Fruit fly (Drosophila melanogaster) whole organism, prepupa: ENCODE results near the gene Tpst.

Source experiments
- Blimp-1 ChIP-seq: fragments of 200-800 bp; sonication (Bioruptor generic); optimal IDR thresholded peaks from 3 replicates; lab custom pipeline; 2017; ENCODE audit warnings: missing biosample characterization, missing genetic modification characterization, mild to moderate bottlenecking, moderate library complexity, missing genetic modification reagents
- CG10631 ChIP-seq: fragments of 200-800 bp; sonication (Bioruptor generic); optimal IDR thresholded peaks from 2 replicates; lab custom pipeline; 2016; ENCODE audit warnings: missing biosample characterization, missing genetic modification characterization
- CG10669 ChIP-seq: fragments of 200-800 bp; sonication (Bioruptor generic); optimal IDR thresholded peaks from 3 replicates; lab custom pipeline; 2018; ENCODE audit warnings: missing biosample characterization, mild to moderate bottlenecking, missing genetic modification characterization, moderate library complexity
- CG11902 ChIP-seq: fragments of 200-800 bp; sonication (Bioruptor generic); optimal IDR thresholded peaks from 3 replicates; lab custom pipeline; 2016; ENCODE audit warnings: missing biosample characterization, missing genetic modification characterization
- CG15336 ChIP-seq: fragments of 200-800 bp; sonication (Bioruptor generic); IDR thresholded peaks from 2 replicates; pipeline ENCODE4 v1.3.6; 2022; ENCODE audit warnings: missing biosample characterization, missing genetic modification characterization
- CG1621 ChIP-seq: fragments of 200-800 bp; sonication (Bioruptor generic); optimal IDR thresholded peaks from 3 replicates; lab custom pipeline; 2018; ENCODE audit warnings: missing biosample characterization, mild to moderate bottlenecking, missing genetic modification characterization
- CG16779 ChIP-seq: fragments of 200-800 bp; sonication (Bioruptor generic); optimal IDR thresholded peaks from 3 replicates; lab custom pipeline; 2017; ENCODE audit warnings: missing biosample characterization, mild to moderate bottlenecking, missing genetic modification characterization
- CG31627 ChIP-seq: fragments of 200-800 bp; sonication (Bioruptor generic); optimal IDR thresholded peaks from 3 replicates; lab custom pipeline; 2016; ENCODE audit warnings: missing biosample characterization, missing genetic modification characterization
- CG32006 ChIP-seq: fragments of 200-800 bp; sonication (Bioruptor generic); optimal IDR thresholded peaks from 3 replicates; lab custom pipeline; 2017; ENCODE audit warnings: missing biosample characterization, mild to moderate bottlenecking, missing genetic modification characterization
- CG3919 ChIP-seq: fragments of 200-800 bp; sonication (Bioruptor generic); optimal IDR thresholded peaks from 3 replicates; lab custom pipeline; 2016; ENCODE audit warnings: missing biosample characterization, missing genetic modification characterization
- CG6163 ChIP-seq: fragments of 200-800 bp; sonication (Bioruptor generic); IDR thresholded peaks from 3 replicates; pipeline ENCODE4 v1.3.6; 2022; ENCODE audit warnings: missing biosample characterization, missing genetic modification characterization
- CG6276 ChIP-seq: fragments of 200-800 bp; sonication (Bioruptor generic); optimal IDR thresholded peaks from 2 replicates; lab custom pipeline; 2017; ENCODE audit warnings: missing biosample characterization, mild to moderate bottlenecking, missing genetic modification characterization
- CG6854 ChIP-seq: fragments of 200-800 bp; sonication (Bioruptor generic); optimal IDR thresholded peaks from 2 replicates; lab custom pipeline; 2017; ENCODE audit warnings: missing biosample characterization, mild to moderate bottlenecking, missing genetic modification characterization
- CG7368 ChIP-seq: fragments of 200-800 bp; sonication (Bioruptor generic); optimal IDR thresholded peaks from 3 replicates; lab custom pipeline; 2016; ENCODE audit warnings: missing biosample characterization, missing genetic modification characterization
- CG8319 ChIP-seq: fragments of 200-800 bp; sonication (Bioruptor generic); optimal IDR thresholded peaks from 3 replicates; lab custom pipeline; 2016; ENCODE audit warnings: missing biosample characterization, missing genetic modification characterization
- CG9139 ChIP-seq: fragments of 200-800 bp; sonication (Bioruptor generic); optimal IDR thresholded peaks from 3 replicates; lab custom pipeline; 2017; ENCODE audit warnings: missing biosample characterization, mild to moderate bottlenecking, missing genetic modification characterization
- Eip75B ChIP-seq: fragments of 200-800 bp; sonication (Bioruptor generic); optimal IDR thresholded peaks from 3 replicates; lab custom pipeline; 2016; ENCODE audit warnings: missing biosample characterization, missing genetic modification characterization
- Eip78C ChIP-seq: fragments of 200-800 bp; sonication (Bioruptor generic); peaks from one replicate; lab custom pipeline; 2016; ENCODE audit warnings: missing biosample characterization, missing genetic modification characterization
- Eip93F ChIP-seq: fragments of 200-800 bp; sonication (Bioruptor generic); optimal IDR thresholded peaks from 2 replicates; lab custom pipeline; 2016; ENCODE audit warnings: missing biosample characterization, mild to moderate bottlenecking, missing genetic modification characterization
- Ets21C ChIP-seq: fragments of 200-800 bp; sonication (Bioruptor generic); optimal IDR thresholded peaks from 3 replicates; lab custom pipeline; 2016; ENCODE audit warnings: missing biosample characterization, missing genetic modification characterization
- Ets96B ChIP-seq: fragments of 200-800 bp; optimal IDR thresholded peaks from 2 replicates; lab custom pipeline; 2019; ENCODE audit warnings: missing biosample characterization, mild to moderate bottlenecking, missing genetic modification characterization, moderate library complexity
- Gug ChIP-seq: fragments of 200-800 bp; sonication (Bioruptor generic); IDR thresholded peaks from 2 replicates; pipeline ENCODE4 v1.3.6; 2022; ENCODE audit warnings: missing biosample characterization, missing genetic modification characterization
- Hr38 ChIP-seq: sonication (Bioruptor generic); optimal IDR thresholded peaks from 2 replicates; lab custom pipeline; 2016; ENCODE audit warnings: missing biosample characterization, missing genetic modification characterization
- Hr39 ChIP-seq: fragments of 200-800 bp; sonication (Bioruptor generic); optimal IDR thresholded peaks from 2 replicates; lab custom pipeline; 2016; ENCODE audit warnings: missing biosample characterization, missing genetic modification characterization
- Lpt ChIP-seq: fragments of 200-800 bp; sonication (Bioruptor generic); optimal IDR thresholded peaks from 3 replicates; lab custom pipeline; 2016; ENCODE audit warnings: missing biosample characterization, missing genetic modification characterization
- OdsH ChIP-seq: fragments of 200-800 bp; sonication (Bioruptor generic); optimal IDR thresholded peaks from 3 replicates; lab custom pipeline; 2016; ENCODE audit warnings: missing biosample characterization, missing genetic modification characterization
- Smox ChIP-seq: fragments of 200-800 bp; sonication (Bioruptor generic); optimal IDR thresholded peaks from 3 replicates; lab custom pipeline; 2016; ENCODE audit warnings: missing biosample characterization, missing genetic modification characterization
- Sox102F ChIP-seq: fragments of 200-800 bp; sonication (Bioruptor generic); optimal IDR thresholded peaks from 2 replicates; lab custom pipeline; 2016; ENCODE audit warnings: missing biosample characterization, mild to moderate bottlenecking, missing genetic modification characterization
- Sox14 ChIP-seq: fragments of 200-800 bp; sonication (Bioruptor generic); optimal IDR thresholded peaks from 3 replicates; lab custom pipeline; 2016; ENCODE audit warnings: missing biosample characterization, missing genetic modification characterization
- Sox15 ChIP-seq: fragments of 200-800 bp; sonication (Bioruptor generic); optimal IDR thresholded peaks from 3 replicates; lab custom pipeline; 2016; ENCODE audit warnings: missing biosample characterization, missing genetic modification characterization
- achi ChIP-seq: fragments of 200-800 bp; sonication (Bioruptor generic); optimal IDR thresholded peaks from 3 replicates; lab custom pipeline; 2016; ENCODE audit warnings: missing biosample characterization, missing genetic modification characterization
- acj6 ChIP-seq: fragments of 200-800 bp; sonication (Bioruptor generic); optimal IDR thresholded peaks from 3 replicates; lab custom pipeline; 2016; ENCODE audit warnings: missing biosample characterization, missing genetic modification characterization
- cyc ChIP-seq: fragments of 200-800 bp; sonication (Bioruptor generic); optimal IDR thresholded peaks from 3 replicates; lab custom pipeline; 2016; ENCODE audit warnings: missing biosample characterization, missing genetic modification characterization
- dac ChIP-seq: fragments of 200-800 bp; sonication (Bioruptor generic); optimal IDR thresholded peaks from 2 replicates; lab custom pipeline; 2017; ENCODE audit warnings: missing biosample characterization, mild to moderate bottlenecking, missing genetic modification characterization
- dsx ChIP-seq: fragments of 200-800 bp; optimal IDR thresholded peaks from 3 replicates; lab custom pipeline; 2019; ENCODE audit warnings: missing biosample characterization, mild to moderate bottlenecking, missing genetic modification characterization, moderate library complexity; ENCODE audit not compliant: poor library complexity, severe bottlenecking
- eg ChIP-seq: fragments of 200-800 bp; sonication (Bioruptor generic); IDR thresholded peaks from 3 replicates; pipeline ENCODE4 v1.3.6; 2022; ENCODE audit warnings: missing biosample characterization, missing genetic modification characterization
- esn ChIP-seq: fragments of 200-800 bp; sonication (Bioruptor generic); optimal IDR thresholded peaks from 2 replicates; lab custom pipeline; 2016; ENCODE audit warnings: missing biosample characterization, mild to moderate bottlenecking, missing genetic modification characterization, moderate library complexity
- fd59A ChIP-seq: fragments of 200-800 bp; sonication (Bioruptor generic); optimal IDR thresholded peaks from 2 replicates; lab custom pipeline; 2017; ENCODE audit warnings: missing biosample characterization, mild to moderate bottlenecking, missing genetic modification characterization, missing genetic modification reagents
- fd85E ChIP-seq: fragments of 200-800 bp; sonication (Bioruptor generic); optimal IDR thresholded peaks from 3 replicates; lab custom pipeline; 2016; ENCODE audit warnings: missing biosample characterization, missing genetic modification characterization
- lz ChIP-seq: fragments of 200-800 bp; sonication (Bioruptor generic); optimal IDR thresholded peaks from 3 replicates; lab custom pipeline; 2016; ENCODE audit warnings: missing biosample characterization, missing genetic modification characterization
- net ChIP-seq: fragments of 200-800 bp; sonication (Bioruptor generic); optimal IDR thresholded peaks from 3 replicates; lab custom pipeline; 2016; ENCODE audit warnings: missing biosample characterization, missing genetic modification characterization
- pdm3 ChIP-seq: fragments of 200-800 bp; sonication (Bioruptor generic); optimal IDR thresholded peaks from 3 replicates; lab custom pipeline; 2016; ENCODE audit warnings: missing biosample characterization, missing genetic modification characterization
- salr ChIP-seq, 2 experiments: fragments of 200-800 bp; sonication (Bioruptor generic); optimal IDR thresholded peaks; 3 replicates each; lab custom pipeline; 2016 to 2018; ENCODE audit warnings: missing biosample characterization in 2 of 2, missing genetic modification characterization in 2 of 2, mild to moderate bottlenecking in 1 of 2
- spab ChIP-seq: fragments of 200-800 bp; sonication (Bioruptor generic); optimal IDR thresholded peaks from 2 replicates; lab custom pipeline; 2017; ENCODE audit warnings: missing biosample characterization, mild to moderate bottlenecking, missing genetic modification characterization, missing genetic modification reagents
- ss ChIP-seq, 2 experiments: fragments of 200-800 bp; sonication (Bioruptor generic); optimal IDR thresholded peaks; 2 replicates in 1 of 2; 3 replicates in 1 of 2; lab custom pipeline; 2017 to 2018; ENCODE audit warnings: mild to moderate bottlenecking in 2 of 2, missing biosample characterization in 2 of 2, missing genetic modification characterization in 2 of 2, moderate library complexity in 1 of 2
- topi ChIP-seq: fragments of 200-800 bp; sonication (Bioruptor generic); optimal IDR thresholded peaks from 3 replicates; lab custom pipeline; 2016; ENCODE audit warnings: missing biosample characterization, missing genetic modification characterization
- vri ChIP-seq: fragments of 200-800 bp; sonication (Bioruptor generic); optimal IDR thresholded peaks from 3 replicates; lab custom pipeline; 2016; ENCODE audit warnings: missing biosample characterization, mild to moderate bottlenecking, missing genetic modification characterization

Gene Tpst

dm6 chrX:13637588-13637987 lies 74.0 kb downstream of the Tpst start:
- TF ChIP-seq dac (GFP tag; lab: Kevin White, UChicago): no peak
- TF ChIP-seq Hr39 (GFP tag; lab: Kevin White, UChicago): no peak
- no peak for TF ChIP-seq Ets96B
- no peak for TF ChIP-seq Hr38 (GFP tag; lab: Kevin White, UChicago)
- no peak for TF ChIP-seq Sox102F (GFP tag; lab: Kevin White, UChicago)
- TF ChIP-seq fd59A (GFP tag; lab: Kevin White, UChicago): no peak
- no peak for TF ChIP-seq Smox
- TF ChIP-seq acj6 (GFP tag; lab: Kevin White, UChicago): no peak
- no peak for TF ChIP-seq CG6276
- no peak for TF ChIP-seq Eip78C
- no peak for TF ChIP-seq CG3919 (GFP tag; lab: Kevin White, UChicago)
- TF ChIP-seq spab (GFP tag; lab: Kevin White, UChicago): no peak
- no peak for TF ChIP-seq CG6163

- peak; percentile 98 for TF ChIP-seq CG32006 (GFP tag; lab: Kevin White, UChicago)
- TF ChIP-seq Gug (GFP tag; lab: Robert Waterston, UW): peak; percentile 97
- TF ChIP-seq fd59A (GFP tag; lab: Kevin White, UChicago): peak; percentile 95
- peak; percentile 92 for TF ChIP-seq Hr38 (GFP tag; lab: Kevin White, UChicago)
- peak; percentile 99 for TF ChIP-seq CG7368 (GFP tag; lab: Kevin White, UChicago)
- TF ChIP-seq Smox: peak; percentile 94
- TF ChIP-seq Eip78C: peak; percentile 100
- peak; percentile 97 for TF ChIP-seq CG10631 (GFP tag; lab: Kevin White, UChicago)
- TF ChIP-seq cyc (GFP tag; lab: Kevin White, UChicago): peak; percentile 93
- TF ChIP-seq CG15336 (GFP tag; lab: Robert Waterston, UW): peak; percentile 99
- TF ChIP-seq esn (GFP tag; lab: Kevin White, UChicago): peak; percentile 93
- TF ChIP-seq topi: peak; percentile 97
- TF ChIP-seq Eip93F (GFP tag; lab: Kevin White, UChicago): peak; percentile 83
- TF ChIP-seq eg (GFP tag; lab: Robert Waterston, UW): peak; percentile 99
- peak; percentile 98 for TF ChIP-seq Lpt (GFP tag; lab: Kevin White, UChicago)
- TF ChIP-seq CG1621 (tag; lab: Kevin White, UChicago): peak; percentile 98
- TF ChIP-seq ss (GFP tag; optimal IDR thresholded peaks at IDR 0.05; lab: Kevin White, UChicago): peak; percentile 98
- TF ChIP-seq Hr39 (GFP tag; lab: Kevin White, UChicago): peak; percentile 95
- peak; percentile 90 for TF ChIP-seq vri
- TF ChIP-seq acj6 (GFP tag; lab: Kevin White, UChicago): peak; percentile 98
- TF ChIP-seq CG8319 (GFP tag; lab: Kevin White, UChicago): peak; percentile 97
- peak; percentile 99 for TF ChIP-seq net (GFP tag; lab: Kevin White, UChicago)
- peak; percentile 94 for TF ChIP-seq CG9139 (GFP tag; lab: Kevin White, UChicago)
- peak; percentile 86 for TF ChIP-seq CG6854 (GFP tag; lab: Kevin White, UChicago)
- peak; percentile 96 for TF ChIP-seq Sox102F (GFP tag; lab: Kevin White, UChicago)
- peak; percentile 97 for TF ChIP-seq fd85E (GFP tag; lab: Kevin White, UChicago)
- TF ChIP-seq Ets21C (GFP tag; lab: Kevin White, UChicago): peak; percentile 91
- peak; percentile 96 to 97 for TF ChIP-seq salr (GFP tag; optimal IDR thresholded peaks at IDR 0.05; lab: Kevin White, UChicago)
- TF ChIP-seq Sox15 (GFP tag; lab: Kevin White, UChicago): peak; percentile 95
- TF ChIP-seq achi: peak; percentile 98
- TF ChIP-seq Sox14 (GFP tag; lab: Kevin White, UChicago): peak; percentile 98
- TF ChIP-seq pdm3: peak; percentile 99
- TF ChIP-seq CG6163: peak; percentile 99
- peak; percentile 99 for TF ChIP-seq CG3919 (GFP tag; lab: Kevin White, UChicago)
- peak; percentile 97 for TF ChIP-seq CG16779 (tag; lab: Kevin White, UChicago)
- peak; percentile 96 for TF ChIP-seq CG11902 (GFP tag; lab: Kevin White, UChicago)
- TF ChIP-seq CG10669 (GFP tag; lab: Kevin White, UChicago): peak; percentile 98
- TF ChIP-seq lz (GFP tag; lab: Kevin White, UChicago): peak; percentile 94
- peak; percentile 91 for TF ChIP-seq CG31627 (GFP tag; lab: Kevin White, UChicago)
- peak; percentile 98 for TF ChIP-seq OdsH (GFP tag; lab: Kevin White, UChicago)
- TF ChIP-seq Eip75B (GFP tag; lab: Kevin White, UChicago): peak; percentile 98
- TF ChIP-seq dsx (GFP tag; lab: Kevin White, UChicago): peak; percentile 96
- peak; percentile 64 for TF ChIP-seq Blimp-1 (GFP tag; lab: Kevin White, UChicago)
These were observed 76.5 kb downstream of the Tpst start for dm6 chrX:13639998-13640691.
